Worm (Caenorhabditis elegans): ENCODE data around the gene F54D5.4.

DNA sequence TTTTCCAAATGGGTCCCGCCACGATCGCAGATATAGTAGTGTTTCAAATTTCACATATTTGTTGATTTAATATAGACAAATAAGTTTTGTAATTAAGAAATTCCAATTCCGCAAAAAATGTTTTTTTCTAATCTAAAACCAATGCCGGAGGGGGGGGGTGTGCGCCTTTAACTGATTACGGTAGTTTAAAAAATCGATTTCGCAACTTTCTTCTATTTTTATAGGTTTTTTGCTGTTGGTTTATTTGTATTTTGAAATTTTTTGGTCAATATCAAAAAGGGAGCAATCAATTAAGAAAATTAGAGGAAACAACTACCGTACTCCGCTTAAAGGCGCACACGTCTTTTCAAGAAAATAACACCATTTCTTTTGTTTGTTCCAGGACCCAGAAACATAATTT, 21.9 kb downstream of the F54D5.4 start:
- TF ChIP-seq sox-2 (GFP tag; IDR thresholded peaks at IDR 0.05) (no peak), pha-4 (tag; optimal IDR thresholded peaks at IDR 0.05) (no peak), unc-86 (tag; optimal IDR thresholded peaks at IDR 0.05) (no peak), K02D7.2 (tag; optimal IDR thresholded peaks at IDR 0.05) (no peak), ama-1 (optimal IDR thresholded peaks at IDR 0.05) (no peak), elt-2 (tag; optimal IDR thresholded peaks at IDR 0.05) (no peak), ceh-24 (tag; optimal IDR thresholded peaks at IDR 0.05) (no peak), odd-2 (tag; optimal IDR thresholded peaks at IDR 0.05) (no peak), fkh-10 (GFP tag; optimal IDR thresholded peaks at IDR 0.05) (no peak), ceh-19 (GFP tag; optimal IDR thresholded peaks at IDR 0.05) (no peak), lin-11 (tag; optimal IDR thresholded peaks at IDR 0.05) (no peak), ceh-6 (GFP tag; optimal IDR thresholded peaks at IDR 0.05) (no peak), pag-3 (tag; optimal IDR thresholded peaks at IDR 0.05; ENCODE audit: borderline replicate concordance) (no peak), hlh-6 (tag; optimal IDR thresholded peaks at IDR 0.05) (no peak)

Data from whole organism, late embryonic.